Worm (Caenorhabditis elegans) whole organism, L4/young adult: ENCODE measurements around the gene sre-37.

Experiments
- W03F9.2 ChIP-seq: fragments of 150-350 bp; optimal IDR thresholded peaks from 2 replicates; lab custom pipeline; 2014; ENCODE audit warnings: missing biosample characterization, missing genetic modification characterization
- dao-5 ChIP-seq: sonication (generic microtip); optimal IDR thresholded peaks from 2 replicates; lab custom pipeline; 2016; ENCODE audit warnings: missing genotype, missing genetic modification characterization, moderate library complexity, missing compliant biosample characterization
- him-1 ChIP-seq: sonication (generic microtip); optimal IDR thresholded peaks from 2 replicates; lab custom pipeline; 2016; ENCODE audit warnings: missing genotype, missing genetic modification reagents, missing genetic modification characterization, missing compliant biosample characterization

- no peak for TF ChIP-seq him-1
- no peak for TF ChIP-seq W03F9.2 (tag; lab: Kevin White, UChicago)
- no peak for TF ChIP-seq dao-5 (tag; lab: Kevin White, UChicago)
Observed at ce11 chrII:12491936-12492335, 26.3 kb downstream of the sre-37 start, which contains the start of gene srz-6.
